Worm (Caenorhabditis elegans) whole organism, L4 larva: ENCODE results near the gene dnj-20.
A peak's percentile ranks its signal among the peaks of the same experiment; 100 is the strongest.

Experiments
- F37D6.2 ChIP-seq: sonication (generic microtip); optimal IDR thresholded peaks from 2 replicates; lab custom pipeline; 2016; ENCODE audit warnings: mild to moderate bottlenecking, missing genetic modification characterization, missing compliant biosample characterization
- F44E2.7 ChIP-seq: fragments of 200-800 bp; sonication (Bioruptor generic); IDR thresholded peaks from 2 replicates; pipeline ENCODE4 v2.1.2; 2022; ENCODE audit warnings: missing genetic modification characterization, missing compliant biosample characterization
- F49E8.2 ChIP-seq: sonication (generic microtip); optimal IDR thresholded peaks from 2 replicates; lab custom pipeline; 2016; ENCODE audit warnings: missing compliant biosample characterization, mild to moderate bottlenecking, missing genetic modification characterization, borderline replicate concordance
- R02D3.7 ChIP-seq: fragments of 150-350 bp; sonication (generic microtip); optimal IDR thresholded peaks from 3 replicates; lab custom pipeline; 2014; ENCODE audit warnings: missing biosample characterization, missing genetic modification characterization
- T20F7.1 ChIP-seq: fragments of 200-800 bp; sonication (Bioruptor generic); optimal IDR thresholded peaks from 2 replicates; lab custom pipeline; 2018; ENCODE audit warnings: mild to moderate bottlenecking, missing genetic modification characterization, missing compliant biosample characterization
- Y48G9A.11 ChIP-seq: fragments of 200-800 bp; sonication (Bioruptor generic); IDR thresholded peaks from 2 replicates; pipeline ENCODE4 v1.3.6; 2022; ENCODE audit warnings: missing genetic modification reagents, missing genetic modification characterization, missing compliant biosample characterization
- ZK337.2 ChIP-seq: fragments of 200-800 bp; sonication (Bioruptor generic); IDR thresholded peaks from 2 replicates; pipeline ENCODE4 v1.3.6; 2022; ENCODE audit warnings: missing genetic modification reagents, missing genetic modification characterization, missing compliant biosample characterization
- arid-1 ChIP-seq: fragments of 200-800 bp; sonication (Bioruptor generic); conservative IDR thresholded peaks from 2 replicates; pipeline ENCODE4 v1.3.6; 2022; ENCODE audit warnings: missing genetic modification reagents, missing genetic modification characterization, missing compliant biosample characterization
- attf-4 ChIP-seq: sonication (generic microtip); optimal IDR thresholded peaks from 3 replicates; lab custom pipeline; 2017; ENCODE audit warnings: missing biosample characterization, missing genetic modification characterization
- ceh-28 ChIP-seq: fragments of 150-350 bp; optimal IDR thresholded peaks from 2 replicates; lab custom pipeline; 2014; ENCODE audit warnings: missing biosample characterization, missing genetic modification reagents, missing genetic modification characterization
- ceh-44 ChIP-seq: fragments of 200-800 bp; sonication (Bioruptor generic); IDR thresholded peaks from 2 replicates; pipeline ENCODE4 v1.3.6; 2022; ENCODE audit warnings: missing genetic modification reagents, missing genetic modification characterization, missing compliant biosample characterization
- ceh-62 ChIP-seq: sonication (generic microtip); optimal IDR thresholded peaks from 2 replicates; lab custom pipeline; 2017; ENCODE audit warnings: missing biosample characterization, missing genetic modification characterization
- ceh-82 ChIP-seq: sonication (generic microtip); optimal IDR thresholded peaks from 2 replicates; lab custom pipeline; 2017; ENCODE audit warnings: missing biosample characterization, missing genetic modification characterization
- cey-2 ChIP-seq: sonication (generic microtip); optimal IDR thresholded peaks from 3 replicates; lab custom pipeline; 2017; ENCODE audit warnings: missing genetic modification characterization, mild to moderate bottlenecking, missing compliant biosample characterization, antibody characterized with exemption, borderline replicate concordance; ENCODE audit not compliant: insufficient read depth
- daf-16 ChIP-seq, 3 experiments: sonication (generic microtip); optimal IDR thresholded peaks; 2 replicates each; lab custom pipeline; 2016 to 2017; ENCODE audit warnings: missing genetic modification characterization in 3 of 3, missing genetic modification reagents in 3 of 3, mild to moderate bottlenecking in 2 of 3, missing compliant biosample characterization in 2 of 3, missing biosample characterization in 1 of 3, moderate library complexity in 1 of 3
- daf-19 ChIP-seq: fragments of 200-800 bp; sonication (Bioruptor generic); conservative IDR thresholded peaks from 2 replicates; pipeline ENCODE4 v1.3.6; 2022; ENCODE audit warnings: missing genetic modification characterization, missing compliant biosample characterization
- daf-8 ChIP-seq: fragments of 200-800 bp; sonication (Bioruptor generic); IDR thresholded peaks from 2 replicates; pipeline ENCODE4 v1.3.6; 2022; ENCODE audit warnings: missing genetic modification characterization, missing compliant biosample characterization
- dmd-8 ChIP-seq: fragments of 200-800 bp; sonication (Bioruptor generic); IDR thresholded peaks from 2 replicates; pipeline ENCODE4 v1.3.6; 2022; ENCODE audit warnings: missing genetic modification characterization, missing compliant biosample characterization
- egl-27 ChIP-seq: sonication (generic microtip); optimal IDR thresholded peaks from 3 replicates; lab custom pipeline; 2017; ENCODE audit warnings: missing biosample characterization, missing genetic modification reagents, missing genetic modification characterization
- hif-1 ChIP-seq, 2 experiments: sonication (generic microtip); optimal IDR thresholded peaks; 2 replicates each; lab custom pipeline; 2016 to 2017; ENCODE audit warnings: missing compliant biosample characterization in 2 of 2, missing genetic modification characterization in 2 of 2, missing genetic modification reagents in 2 of 2, missing genotype in 2 of 2, mild to moderate bottlenecking in 1 of 2
- hlh-11 ChIP-seq: fragments of 200-800 bp; sonication (Bioruptor generic); optimal IDR thresholded peaks from 2 replicates; lab custom pipeline; 2018; ENCODE audit warnings: mild to moderate bottlenecking, missing genetic modification characterization, missing compliant biosample characterization
- lin-15B ChIP-seq: fragments of 150-350 bp; sonication (generic microtip); optimal IDR thresholded peaks from 3 replicates; lab custom pipeline; 2014; ENCODE audit warnings: missing biosample characterization, missing genetic modification characterization
- lsy-2 ChIP-seq, 2 experiments: fragments of 150-350 bp in 1 of 2; sonication (generic microtip) in 1 of 2; optimal IDR thresholded peaks; 2 replicates each; lab custom pipeline; 2014 to 2017; ENCODE audit warnings: missing biosample characterization in 2 of 2, missing genetic modification characterization in 2 of 2
- mdl-1 ChIP-seq, 2 experiments: fragments of 150-350 bp in 1 of 2; sonication (generic microtip) in 1 of 2; optimal IDR thresholded peaks; 2 replicates each; lab custom pipeline; 2014 to 2017; ENCODE audit warnings: missing biosample characterization in 2 of 2, missing genetic modification characterization in 2 of 2
- mxl-2 ChIP-seq: fragments of 200-800 bp; sonication (Bioruptor generic); conservative IDR thresholded peaks from 2 replicates; pipeline ENCODE4 v1.3.6; 2022; ENCODE audit warnings: missing genetic modification reagents, missing genetic modification characterization, missing compliant biosample characterization
- mxl-3 ChIP-seq: fragments of 200-800 bp; sonication (Bioruptor generic); optimal IDR thresholded peaks from 2 replicates; lab custom pipeline; 2018; ENCODE audit warnings: mild to moderate bottlenecking, missing genetic modification characterization, missing compliant biosample characterization
- nhr-102 ChIP-seq: sonication (generic microtip); optimal IDR thresholded peaks from 2 replicates; lab custom pipeline; 2016; ENCODE audit warnings: mild to moderate bottlenecking, missing genetic modification characterization, moderate library complexity, missing compliant biosample characterization
- nhr-111 ChIP-seq: fragments of 200-800 bp; sonication (Bioruptor generic); optimal IDR thresholded peaks from 2 replicates; lab custom pipeline; 2018; ENCODE audit warnings: mild to moderate bottlenecking, missing genetic modification characterization, missing compliant biosample characterization
- nhr-237 ChIP-seq: sonication (generic microtip); optimal IDR thresholded peaks from 2 replicates; lab custom pipeline; 2017; ENCODE audit warnings: missing biosample characterization, missing genetic modification characterization
- nhr-25 ChIP-seq: sonication (generic microtip); optimal IDR thresholded peaks from 2 replicates; lab custom pipeline; 2017; ENCODE audit warnings: missing genetic modification characterization, mild to moderate bottlenecking, missing compliant biosample characterization, antibody characterized with exemption, moderate library complexity, borderline replicate concordance; ENCODE audit not compliant: insufficient read depth
- nhr-28 ChIP-seq: fragments of 150-350 bp; optimal IDR thresholded peaks from 2 replicates; lab custom pipeline; 2014; ENCODE audit warnings: missing biosample characterization, missing genetic modification characterization
- nhr-41 ChIP-seq: fragments of 200-800 bp; sonication (Bioruptor generic); IDR thresholded peaks from 2 replicates; pipeline ENCODE4 v1.3.6; 2022; ENCODE audit warnings: missing genetic modification reagents, missing genetic modification characterization, missing compliant biosample characterization
- nhr-76 ChIP-seq: fragments of 150-350 bp; optimal IDR thresholded peaks from 2 replicates; lab custom pipeline; 2014; ENCODE audit warnings: missing biosample characterization, missing genetic modification characterization
- nhr-77 ChIP-seq: fragments of 150-350 bp; optimal IDR thresholded peaks from 2 replicates; lab custom pipeline; 2014; ENCODE audit warnings: missing biosample characterization, missing genetic modification characterization
- pha-4 ChIP-seq, 2 experiments: fragments of 150-350 bp in 1 of 2; fragments of 200-800 bp in 1 of 2; sonication (Bioruptor generic) in 1 of 2; IDR thresholded peaks in 1 of 2; optimal IDR thresholded peaks in 1 of 2; 2 replicates each; pipeline versions ENCODE4 v1.3.6 to Lab custom; 2014 to 2022; ENCODE audit warnings: missing genetic modification characterization in 2 of 2, missing genetic modification reagents in 2 of 2, missing biosample characterization in 1 of 2, missing compliant biosample characterization in 1 of 2
- pqm-1 ChIP-seq: sonication (generic microtip); optimal IDR thresholded peaks from 2 replicates; lab custom pipeline; 2017; ENCODE audit warnings: missing biosample characterization, missing genetic modification characterization
- set-16 ChIP-seq: fragments of 200-800 bp; sonication (Bioruptor generic); IDR thresholded peaks from 2 replicates; pipeline ENCODE4 v1.3.6; 2022; ENCODE audit warnings: missing genetic modification reagents, missing genetic modification characterization, missing compliant biosample characterization
- skn-1 ChIP-seq: fragments of 150-350 bp; optimal IDR thresholded peaks from 2 replicates; lab custom pipeline; 2014; ENCODE audit warnings: missing biosample characterization, missing genetic modification characterization
- snpc-1.2 ChIP-seq: fragments of 200-800 bp; sonication (Bioruptor generic); IDR thresholded peaks from 2 replicates; pipeline ENCODE4 v1.3.6; 2022; ENCODE audit warnings: missing genetic modification reagents, missing genetic modification characterization, missing compliant biosample characterization
- snpc-4 ChIP-seq: fragments of 150-350 bp; optimal IDR thresholded peaks from 2 replicates; lab custom pipeline; 2014; ENCODE audit warnings: missing biosample characterization, missing genetic modification characterization
- spr-1 ChIP-seq: sonication (generic microtip); optimal IDR thresholded peaks from 2 replicates; lab custom pipeline; 2016; ENCODE audit warnings: mild to moderate bottlenecking, missing genetic modification characterization, missing compliant biosample characterization
- tra-1 ChIP-seq: fragments of 200-800 bp; sonication (Bioruptor generic); IDR thresholded peaks from 2 replicates; pipeline ENCODE4 v1.3.6; 2022; ENCODE audit warnings: missing genetic modification reagents, missing genetic modification characterization, missing compliant biosample characterization
- unc-39 ChIP-seq: sonication (generic microtip); optimal IDR thresholded peaks from 2 replicates; lab custom pipeline; 2017; ENCODE audit warnings: missing biosample characterization, missing genetic modification characterization
- unc-62 ChIP-seq, 3 experiments: fragments of 150-350 bp in 1 of 3; sonication (generic microtip); optimal IDR thresholded peaks in 2 of 3; peaks in 1 of 3; 1 replicate in 1 of 3; 2 replicates in 2 of 3; lab custom pipeline; 2014 to 2017; ENCODE audit warnings: missing biosample characterization in 3 of 3, missing genetic modification characterization in 3 of 3, missing genetic modification reagents in 3 of 3, missing genotype in 1 of 3
- zfp-3 ChIP-seq: fragments of 200-800 bp; sonication (Bioruptor generic); conservative IDR thresholded peaks from 2 replicates; pipeline ENCODE4 v1.3.6; 2022; ENCODE audit warnings: missing genetic modification reagents, missing genetic modification characterization, missing compliant biosample characterization
- zip-11 ChIP-seq: fragments of 200-800 bp; sonication (Bioruptor generic); IDR thresholded peaks from 2 replicates; pipeline ENCODE4 v1.3.6; 2022; ENCODE audit warnings: missing genetic modification characterization, missing compliant biosample characterization
- ztf-7 ChIP-seq: fragments of 150-350 bp; optimal IDR thresholded peaks from 2 replicates; lab custom pipeline; 2014; ENCODE audit warnings: missing biosample characterization, missing genetic modification characterization

dnj-20 gene

DNA sequence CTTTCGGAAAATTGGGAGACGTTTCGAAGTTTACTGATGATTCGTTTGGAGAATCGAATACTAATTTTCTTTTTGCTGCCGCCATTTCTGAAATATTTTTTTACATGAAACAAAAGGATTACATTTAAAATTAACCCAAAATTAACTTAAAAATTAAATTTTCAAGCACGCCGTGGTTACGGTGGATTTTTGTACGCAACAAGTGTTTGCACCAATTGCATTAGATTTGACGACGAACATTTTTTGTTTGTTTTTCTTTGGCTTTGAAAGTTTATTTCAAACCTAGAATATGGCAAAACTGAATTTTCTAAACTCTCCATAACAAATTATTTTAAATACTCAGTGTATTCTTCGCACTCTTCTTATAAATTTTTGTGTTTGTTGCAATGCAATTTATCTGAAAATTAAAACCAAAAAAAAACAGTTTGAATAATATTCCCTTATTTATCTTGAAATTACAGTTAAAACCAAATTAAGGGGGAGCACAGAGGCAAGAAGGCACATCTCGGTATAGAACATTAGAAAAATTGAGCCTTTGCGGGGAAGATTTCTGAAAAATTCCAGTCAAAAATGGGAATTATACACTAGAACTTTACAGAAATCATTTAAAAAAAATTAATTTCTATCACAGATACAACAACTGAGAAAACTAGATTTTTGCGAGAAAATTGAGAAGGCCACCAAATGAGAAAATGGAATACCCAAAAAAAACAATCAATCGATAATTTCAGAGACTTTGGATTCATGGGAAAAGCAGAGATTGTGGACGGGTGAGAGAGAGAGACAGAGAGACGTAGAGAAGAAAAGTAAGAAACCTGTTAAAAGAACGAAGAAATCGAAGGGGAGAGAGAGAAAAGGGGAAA lies 6.7 kb downstream of the dnj-20 start, which contains the start of gene hal-3 (continued):
- TF ChIP-seq nhr-41 (GFP tag; lab: Robert Waterston, UW) (no peak), zfp-3 (GFP tag; lab: Robert Waterston, UW) (peak; percentile 80), mdl-1 (tag; optimal IDR thresholded peaks at IDR 0.05; lab: Kevin White, UChicago) (no peak), nhr-28 (no peak), set-16 (GFP tag; lab: Robert Waterston, UW) (no peak), cey-2 (no peak), ceh-44 (GFP tag; lab: Robert Waterston, UW) (no peak), unc-39 (tag; lab: Kevin White, UChicago) (no peak), hif-1 (tag; optimal IDR thresholded peaks at IDR 0.05; lab: Kevin White, UChicago) (peak in 1 of 2 experiments; percentile 18), snpc-4 (tag; lab: Kevin White, UChicago) (no peak), ztf-7 (no peak), ceh-82 (no peak), daf-19 (no peak), ceh-28 (tag; lab: Kevin White, UChicago) (peak; percentile 67), Y48G9A.11 (GFP tag; lab: Robert Waterston, UW) (0 out of 2 replicates have a peak, but pooled peaks have one; percentile 27), T20F7.1 (no peak), spr-1 (tag; lab: Kevin White, UChicago) (no peak), F37D6.2 (tag; lab: Kevin White, UChicago) (no peak), mxl-3 (no peak), F49E8.2 (tag; lab: Kevin White, UChicago) (no peak), skn-1 (no peak), pqm-1 (tag; lab: Kevin White, UChicago) (no peak), pha-4 (GFP tag; IDR thresholded peaks at IDR 0.05; lab: Robert Waterston, UW) (peak; percentile 42), pha-4 (tag; optimal IDR thresholded peaks at IDR 0.05; lab: Kevin White, UChicago) (no peak), R02D3.7 (tag; lab: Kevin White, UChicago) (no peak), tra-1 (GFP tag; lab: Robert Waterston, UW) (no peak), daf-8 (no peak), nhr-25 (tag; lab: Kevin White, UChicago) (peak; percentile 20), lsy-2 (tag; optimal IDR thresholded peaks at IDR 0.05; lab: Kevin White, UChicago) (no peak), ceh-62 (no peak), egl-27 (no peak), mxl-2 (GFP tag; lab: Robert Waterston, UW) (no peak), F44E2.7 (GFP tag; lab: Robert Waterston, UW) (no peak), nhr-77 (tag; lab: Kevin White, UChicago) (no peak), ZK337.2 (GFP tag; lab: Robert Waterston, UW) (no peak), unc-62 (GFP tag; optimal IDR thresholded peaks at IDR 0.05 in 1 of 2; lab: Kevin White, UChicago) (peak in 1 of 2 experiments; percentile 81), unc-62 (tag; optimal IDR thresholded peaks at IDR 0.05; lab: Kevin White, UChicago) (no peak), daf-16 (GFP tag; optimal IDR thresholded peaks at IDR 0.05; lab: Kevin White, UChicago) (no peak), daf-16 (tag; optimal IDR thresholded peaks at IDR 0.05; lab: Kevin White, UChicago) (no peak), nhr-102 (tag; lab: Kevin White, UChicago) (peak; percentile 18), snpc-1.2 (no peak), zip-11 (GFP tag; lab: Robert Waterston, UW) (no peak), nhr-111 (no peak), nhr-237 (peak; percentile 10), lin-15B (tag; lab: Kevin White, UChicago) (no peak), nhr-76 (tag; lab: Kevin White, UChicago) (no peak), arid-1 (peak; percentile 47; the same call in 1 of the 2 replicates), dmd-8 (GFP tag; lab: Robert Waterston, UW) (0 out of 2 replicates have a peak, but pooled peaks have one; percentile 14), hlh-11 (peak; percentile 17), attf-4 (no peak)
